Worm (Caenorhabditis elegans) whole organism, L3 larva: ENCODE measurements around the gene kgb-1.

ENCODE experiments used
- ama-1 ChIP-seq: fragments of 150-350 bp; optimal IDR thresholded peaks from 2 replicates; lab custom pipeline; 2018
- ceh-82 ChIP-seq: fragments of 150-350 bp; optimal IDR thresholded peaks from 2 replicates; lab custom pipeline; 2014; ENCODE audit warnings: missing biosample characterization, missing genetic modification characterization
- elt-2 ChIP-seq: sonication (generic microtip); optimal IDR thresholded peaks from 2 replicates; lab custom pipeline; 2016; ENCODE audit warnings: missing genetic modification reagents, mild to moderate bottlenecking, missing genetic modification characterization, missing compliant biosample characterization
- fkh-10 ChIP-seq: sonication (generic microtip); optimal IDR thresholded peaks from 2 replicates; lab custom pipeline; 2017; ENCODE audit warnings: missing biosample characterization, missing genetic modification reagents, missing genetic modification characterization
- lin-39 ChIP-seq: fragments of 150-350 bp; optimal IDR thresholded peaks from 2 replicates; lab custom pipeline; 2018; ENCODE audit warnings: missing biosample characterization, missing genetic modification reagents, missing genetic modification characterization
- mdl-1 ChIP-seq: fragments of 150-350 bp; optimal IDR thresholded peaks from 2 replicates; lab custom pipeline; 2014; ENCODE audit warnings: missing biosample characterization, missing genetic modification characterization
- nfya-1 ChIP-seq: sonication (generic microtip); optimal IDR thresholded peaks from 2 replicates; lab custom pipeline; 2017; ENCODE audit warnings: missing genetic modification characterization, mild to moderate bottlenecking, missing compliant biosample characterization, antibody characterized with exemption, moderate library complexity; ENCODE audit not compliant: insufficient read depth
- nhr-25 ChIP-seq: sonication (generic microtip); optimal IDR thresholded peaks from 2 replicates; lab custom pipeline; 2017; ENCODE audit warnings: missing biosample characterization, missing genetic modification characterization
- unc-62 ChIP-seq: fragments of 150-350 bp; sonication (generic microtip); optimal IDR thresholded peaks from 4 replicates; lab custom pipeline; 2014; ENCODE audit warnings: missing biosample characterization, missing genetic modification reagents, missing genetic modification characterization

ce11 chrIV:443622-444021 lies 33.8 kb upstream of the kgb-1 start, which contains the start of gene mrpl-55:
- peak; percentile 58 for TF ChIP-seq lin-39 (tag; lab: Kevin White, UChicago)
- TF ChIP-seq nfya-1, result peak; percentile 85
- TF ChIP-seq nhr-25 (tag; lab: Kevin White, UChicago), result peak; percentile 37
- no peak for TF ChIP-seq ama-1
- peak; percentile 52 for TF ChIP-seq ceh-82 (tag; lab: Kevin White, UChicago)
- peak; percentile 38 for TF ChIP-seq fkh-10 (GFP tag; lab: Kevin White, UChicago)
- TF ChIP-seq mdl-1 (tag; lab: Kevin White, UChicago), result no peak
- TF ChIP-seq unc-62 (GFP tag; lab: Kevin White, UChicago), result peak; percentile 13
- TF ChIP-seq elt-2 (tag; lab: Kevin White, UChicago), result peak; percentile 45
